Fruit fly (Drosophila melanogaster) whole organism, embryonic: ENCODE results near the gene SclA.

Experiments
- ATbp ChIP-seq: fragments of 200-800 bp; sonication (Bioruptor generic); optimal IDR thresholded peaks from 2 replicates; lab custom pipeline; 2017; ENCODE audit warnings: missing biosample characterization, mild to moderate bottlenecking, missing genetic modification characterization, missing genetic modification reagents
- Asciz ChIP-seq: fragments of 200-800 bp; sonication (Bioruptor generic); optimal IDR thresholded peaks from 2 replicates; lab custom pipeline; 2017; ENCODE audit warnings: missing biosample characterization, mild to moderate bottlenecking, missing genetic modification characterization, missing genetic modification reagents
- BtbVII ChIP-seq: fragments of 200-800 bp; sonication (Bioruptor generic); optimal IDR thresholded peaks from 3 replicates; lab custom pipeline; 2017; ENCODE audit warnings: missing biosample characterization, mild to moderate bottlenecking, missing genetic modification characterization
- CG11504 ChIP-seq: fragments of 200-800 bp; sonication (Bioruptor generic); optimal IDR thresholded peaks from 3 replicates; lab custom pipeline; 2019; ENCODE audit warnings: missing biosample characterization, mild to moderate bottlenecking, missing genetic modification characterization, moderate library complexity
- CG11695 ChIP-seq: fragments of 200-800 bp; sonication (Bioruptor generic); IDR thresholded peaks from 3 replicates; pipeline ENCODE4 v1.3.6; 2022; ENCODE audit warnings: missing biosample characterization, missing genetic modification characterization
- CG18599 ChIP-seq: fragments of 200-800 bp; sonication (Bioruptor generic); optimal IDR thresholded peaks from 3 replicates; lab custom pipeline; 2017; ENCODE audit warnings: missing biosample characterization, missing genetic modification characterization, mild to moderate bottlenecking, moderate library complexity, missing genetic modification reagents
- CG18764 ChIP-seq: fragments of 200-800 bp; sonication (Bioruptor generic); optimal IDR thresholded peaks from 3 replicates; lab custom pipeline; 2016; ENCODE audit warnings: missing biosample characterization, missing genetic modification characterization
- CG2199 ChIP-seq: fragments of 200-800 bp; sonication (Bioruptor generic); IDR thresholded peaks from 3 replicates; pipeline ENCODE4 v1.3.6; 2022; ENCODE audit warnings: missing biosample characterization, missing genetic modification characterization
- CG3281 ChIP-seq: fragments of 200-800 bp; sonication (Bioruptor generic); optimal IDR thresholded peaks from 3 replicates; lab custom pipeline; 2017; ENCODE audit warnings: missing biosample characterization, mild to moderate bottlenecking, missing genetic modification characterization
- CG5180 ChIP-seq: fragments of 200-800 bp; sonication (Bioruptor generic); optimal IDR thresholded peaks from 3 replicates; lab custom pipeline; 2017; ENCODE audit warnings: missing biosample characterization, missing genetic modification characterization, mild to moderate bottlenecking, moderate library complexity, missing genetic modification reagents
- CG6689 ChIP-seq: fragments of 200-800 bp; sonication (Bioruptor generic); IDR thresholded peaks from 2 replicates; pipeline ENCODE4 v1.3.6; 2022; ENCODE audit warnings: missing biosample characterization, missing genetic modification characterization
- CG7556 ChIP-seq: fragments of 200-800 bp; sonication (Bioruptor generic); optimal IDR thresholded peaks from 2 replicates; lab custom pipeline; 2017; ENCODE audit warnings: missing biosample characterization, mild to moderate bottlenecking, missing genetic modification characterization
- CG7786 ChIP-seq: fragments of 200-800 bp; sonication (Bioruptor generic); optimal IDR thresholded peaks from 2 replicates; lab custom pipeline; 2016; ENCODE audit warnings: missing biosample characterization, missing genetic modification characterization
- CG7928 ChIP-seq: fragments of 200-800 bp; sonication (Bioruptor generic); optimal IDR thresholded peaks from 2 replicates; lab custom pipeline; 2017; ENCODE audit warnings: missing biosample characterization, mild to moderate bottlenecking, missing genetic modification characterization
- CG8388 ChIP-seq: fragments of 200-800 bp; sonication (Bioruptor generic); optimal IDR thresholded peaks from 2 replicates; lab custom pipeline; 2019; ENCODE audit warnings: missing biosample characterization, mild to moderate bottlenecking, missing genetic modification characterization, moderate library complexity
- CG9817 ChIP-seq: fragments of 200-800 bp; sonication (Bioruptor generic); optimal IDR thresholded peaks from 2 replicates; lab custom pipeline; 2018; ENCODE audit warnings: missing biosample characterization, mild to moderate bottlenecking, missing genetic modification characterization, moderate library complexity
- D ChIP-seq, 2 experiments: fragments of 200-800 bp in 1 of 2; fragments of >200 bp in 1 of 2; sonication (Bioruptor generic) in 1 of 2; optimal IDR thresholded peaks; 2 replicates in 1 of 2; 3 replicates in 1 of 2; lab custom pipeline; 2017; ENCODE audit warnings: mild to moderate bottlenecking in 1 of 2, missing biosample characterization in 1 of 2, missing genetic modification characterization in 1 of 2, missing genetic modification reagents in 1 of 2
- D19A ChIP-seq: fragments of 200-800 bp; optimal IDR thresholded peaks from 3 replicates; lab custom pipeline; 2019; ENCODE audit warnings: missing biosample characterization, mild to moderate bottlenecking, missing genetic modification characterization, moderate library complexity
- Doc2 ChIP-seq: fragments of 200-800 bp; sonication (Bioruptor generic); IDR thresholded peaks from 2 replicates; pipeline ENCODE4 v1.3.6; 2022; ENCODE audit warnings: missing biosample characterization, missing genetic modification characterization
- Drgx ChIP-seq: fragments of 200-800 bp; sonication (Bioruptor generic); IDR thresholded peaks from 2 replicates; pipeline ENCODE4 v1.3.6; 2022; ENCODE audit warnings: missing biosample characterization, missing genetic modification characterization
- H2.0 ChIP-seq: fragments of 200-800 bp; sonication (Bioruptor generic); IDR thresholded peaks from 2 replicates; pipeline ENCODE4 v1.3.6; 2022; ENCODE audit warnings: missing biosample characterization, missing genetic modification characterization
- Hmr ChIP-seq: fragments of 200-800 bp; sonication (Bioruptor generic); optimal IDR thresholded peaks from 3 replicates; lab custom pipeline; 2017; ENCODE audit warnings: mild to moderate bottlenecking, missing biosample characterization, missing genetic modification reagents, missing genetic modification characterization
- Hr51 ChIP-seq, 2 experiments: fragments of 200-800 bp; sonication (Bioruptor generic); optimal IDR thresholded peaks; 2 replicates in 1 of 2; 3 replicates in 1 of 2; lab custom pipeline; 2016 to 2018; ENCODE audit warnings: missing biosample characterization in 2 of 2, missing genetic modification characterization in 2 of 2, mild to moderate bottlenecking in 1 of 2, moderate library complexity in 1 of 2
- Med ChIP-seq: fragments of 200-800 bp; sonication (Bioruptor generic); peaks from one replicate; lab custom pipeline; 2016; ENCODE audit warnings: missing biosample characterization, missing genetic modification characterization, mild to moderate bottlenecking, inconsistent platforms, moderate library complexity
- NfI ChIP-seq: fragments of 200-800 bp; sonication (Bioruptor generic); optimal IDR thresholded peaks from 3 replicates; lab custom pipeline; 2018; ENCODE audit warnings: missing biosample characterization, mild to moderate bottlenecking, missing genetic modification characterization, moderate library complexity
- PHDP ChIP-seq: fragments of 200-800 bp; sonication (Bioruptor generic); optimal IDR thresholded peaks from 3 replicates; lab custom pipeline; 2018; ENCODE audit warnings: missing biosample characterization, mild to moderate bottlenecking, missing genetic modification characterization, moderate library complexity
- Sox102F ChIP-seq: fragments of 200-800 bp; sonication (Bioruptor generic); optimal IDR thresholded peaks from 2 replicates; lab custom pipeline; 2018; ENCODE audit warnings: missing biosample characterization, mild to moderate bottlenecking, missing genetic modification characterization, moderate library complexity
- Ssrp ChIP-seq: fragments of 200-800 bp; sonication (Bioruptor generic); optimal IDR thresholded peaks from 2 replicates; lab custom pipeline; 2018; ENCODE audit warnings: missing biosample characterization, mild to moderate bottlenecking, missing genetic modification characterization, moderate library complexity
- Xbp1 ChIP-seq: fragments of 200-800 bp; sonication (Bioruptor generic); optimal IDR thresholded peaks from 3 replicates; lab custom pipeline; 2016; ENCODE audit warnings: missing biosample characterization, mild to moderate bottlenecking, missing genetic modification characterization
- ac ChIP-seq: fragments of 200-800 bp; sonication (Bioruptor generic); optimal IDR thresholded peaks from 3 replicates; lab custom pipeline; 2017; ENCODE audit warnings: missing biosample characterization, mild to moderate bottlenecking, missing genetic modification characterization
- bowl ChIP-seq: fragments of 200-800 bp; sonication (Bioruptor generic); IDR thresholded peaks from 2 replicates; pipeline ENCODE4 v1.3.6; 2022; ENCODE audit warnings: missing biosample characterization, missing genetic modification characterization
- cato ChIP-seq: fragments of 200-800 bp; sonication (Bioruptor generic); optimal IDR thresholded peaks from 2 replicates; lab custom pipeline; 2016; ENCODE audit warnings: missing biosample characterization, missing genetic modification characterization, borderline replicate concordance
- chif ChIP-seq, 2 experiments: fragments of 200-800 bp; sonication (Bioruptor generic); optimal IDR thresholded peaks; 3 replicates each; lab custom pipeline; 2016; ENCODE audit warnings: missing biosample characterization in 2 of 2, missing genetic modification characterization in 2 of 2
- dysf ChIP-seq: fragments of 200-800 bp; sonication (Bioruptor generic); IDR thresholded peaks from 3 replicates; pipeline ENCODE4 v1.3.6; 2022; ENCODE audit warnings: missing biosample characterization, missing genetic modification characterization
- eve ChIP-seq, 2 experiments: fragments of >200 bp; optimal IDR thresholded peaks; 2 replicates each; lab custom pipeline; 2017; ENCODE audit warnings: missing biosample characterization in 2 of 2, missing genetic modification characterization in 2 of 2
- fd96Cb ChIP-seq: fragments of 200-800 bp; sonication (Bioruptor generic); optimal IDR thresholded peaks from 2 replicates; lab custom pipeline; 2018; ENCODE audit warnings: missing biosample characterization, mild to moderate bottlenecking, missing genetic modification characterization, moderate library complexity
- grau ChIP-seq: fragments of 200-800 bp; optimal IDR thresholded peaks from 3 replicates; lab custom pipeline; 2019; ENCODE audit warnings: missing biosample characterization, mild to moderate bottlenecking, missing genetic modification characterization, moderate library complexity
- jigr1 ChIP-seq: fragments of 200-800 bp; sonication (Bioruptor generic); IDR thresholded peaks from 3 replicates; pipeline ENCODE4 v1.3.6; 2022; ENCODE audit warnings: missing biosample characterization, missing genetic modification characterization
- lbe ChIP-seq: fragments of 200-800 bp; sonication (Bioruptor generic); optimal IDR thresholded peaks from 2 replicates; lab custom pipeline; 2016; ENCODE audit warnings: missing biosample characterization, mild to moderate bottlenecking, missing genetic modification characterization
- lola ChIP-seq, 3 experiments: fragments of >200 bp in 2 of 3; fragments of 200-800 bp in 1 of 3; sonication (Bioruptor generic) in 1 of 3; optimal IDR thresholded peaks; 2 replicates each; lab custom pipeline; 2017 to 2019; ENCODE audit warnings: missing biosample characterization in 3 of 3, missing genetic modification characterization in 3 of 3, mild to moderate bottlenecking in 1 of 3, moderate library complexity in 1 of 3
- org-1 ChIP-seq: fragments of 200-800 bp; sonication (Bioruptor generic); optimal IDR thresholded peaks from 2 replicates; lab custom pipeline; 2017; ENCODE audit warnings: missing biosample characterization, missing genetic modification characterization
- slbo ChIP-seq: fragments of 200-800 bp; sonication (Bioruptor generic); IDR thresholded peaks from 2 replicates; pipeline ENCODE4 v1.3.6; 2022; ENCODE audit warnings: missing biosample characterization, missing genetic modification characterization
- sug ChIP-seq: fragments of 200-800 bp; optimal IDR thresholded peaks from 2 replicates; lab custom pipeline; 2019; ENCODE audit warnings: missing biosample characterization, mild to moderate bottlenecking, missing genetic modification characterization, moderate library complexity
- tgo ChIP-seq: fragments of 200-800 bp; sonication (Bioruptor generic); IDR thresholded peaks from 3 replicates; pipeline ENCODE4 v1.3.6; 2022; ENCODE audit warnings: missing biosample characterization, missing genetic modification characterization
- unpg ChIP-seq: fragments of 200-800 bp; sonication (Bioruptor generic); optimal IDR thresholded peaks from 3 replicates; lab custom pipeline; 2018; ENCODE audit warnings: missing biosample characterization, mild to moderate bottlenecking, missing genetic modification characterization, moderate library complexity
- vvl ChIP-seq: fragments of 200-800 bp; sonication (Bioruptor generic); IDR thresholded peaks from 2 replicates; pipeline ENCODE4 v1.3.6; 2022; ENCODE audit warnings: missing biosample characterization, missing genetic modification characterization
- wdn ChIP-seq: fragments of 200-800 bp; sonication (Bioruptor generic); IDR thresholded peaks from 2 replicates; pipeline ENCODE4 v1.3.6; 2022; ENCODE audit warnings: missing biosample characterization, missing genetic modification characterization
- wor ChIP-seq: fragments of 200-800 bp; sonication (Bioruptor generic); IDR thresholded peaks from 2 replicates; pipeline ENCODE4 v1.3.6; 2022; ENCODE audit warnings: missing biosample characterization, missing genetic modification characterization
- yki ChIP-seq: fragments of >200 bp; optimal IDR thresholded peaks from 3 replicates; lab custom pipeline; 2018

The SclA gene

dm6 chr2L:16868897-16869324 is 31.1 kb downstream of the SclA start:
- TF ChIP-seq Hmr (peak; percentile 28), eve (GFP tag; optimal IDR thresholded peaks at IDR 0.05; lab: Kevin White, UChicago) (peak in 1 of 2 experiments; percentile 32), bowl (no peak), Hr51 (GFP tag; optimal IDR thresholded peaks at IDR 0.05; lab: Kevin White, UChicago) (peak in 1 of 2 experiments; percentile 79), CG6689 (GFP tag; lab: Robert Waterston, UW) (peak; percentile 40), tgo (peak; percentile 57), chif (GFP tag; optimal IDR thresholded peaks at IDR 0.05; lab: Kevin White, UChicago) (no peak), CG11695 (peak; percentile 44; the same call in 2 of the 3 replicates), CG8388 (GFP tag; lab: Kevin White, UChicago) (peak; percentile 37), NfI (GFP tag; lab: Kevin White, UChicago) (peak; percentile 12), jigr1 (0 out of 3 replicates have a peak, but pooled peaks have one; percentile 40), Sox102F (peak; percentile 70), CG7786 (GFP tag; lab: Kevin White, UChicago) (no peak), lola (GFP tag; optimal IDR thresholded peaks at IDR 0.05; lab: Kevin White, UChicago) (peak in 1 of 3 experiments; percentile 23), CG7928 (GFP tag; lab: Kevin White, UChicago) (no peak), sug (tag; lab: Kevin White, UChicago) (no peak), cato (GFP tag; lab: Kevin White, UChicago) (no peak), CG11504 (tag; lab: Kevin White, UChicago) (peak; percentile 74), Asciz (GFP tag; lab: Kevin White, UChicago) (peak; percentile 31), vvl (GFP tag; lab: Robert Waterston, UW) (no peak), org-1 (peak; percentile 23), wor (GFP tag; lab: Robert Waterston, UW) (no peak; the same call in 1 of the 2 replicates), Doc2 (GFP tag; lab: Robert Waterston, UW) (0 out of 2 replicates have a peak, but pooled peaks have one; percentile 13), CG9817 (tag; lab: Kevin White, UChicago) (peak; percentile 38), unpg (GFP tag; lab: Kevin White, UChicago) (peak; percentile 60), CG18599 (GFP tag; lab: Kevin White, UChicago) (peak; percentile 41), ATbp (peak; percentile 42), Med (GFP tag; lab: Kevin White, UChicago) (peak; percentile 66), BtbVII (GFP tag; lab: Kevin White, UChicago) (peak; percentile 17), fd96Cb (tag; lab: Kevin White, UChicago) (peak; percentile 44), CG7556 (GFP tag; lab: Kevin White, UChicago) (peak; percentile 74), ac (GFP tag; lab: Kevin White, UChicago) (no peak), Drgx (GFP tag; lab: Robert Waterston, UW) (peak; percentile 23; the same call in 1 of the 2 replicates), D19A (tag; lab: Kevin White, UChicago) (peak; percentile 45), lbe (no peak), CG3281 (peak; percentile 32), dysf (GFP tag; lab: Robert Waterston, UW) (peak; percentile 75), CG2199 (no peak), yki (lab: Kevin White, UChicago) (no peak), CG5180 (GFP tag; lab: Kevin White, UChicago) (peak; percentile 15), D (optimal IDR thresholded peaks at IDR 0.05; lab: Kevin White, UChicago) (no peak), D (GFP tag; optimal IDR thresholded peaks at IDR 0.05; lab: Kevin White, UChicago) (peak; percentile 24), PHDP (tag; lab: Kevin White, UChicago) (peak; percentile 60), H2.0 (GFP tag; lab: Robert Waterston, UW) (peak; percentile 26; the same call in 1 of the 2 replicates), Ssrp (peak; percentile 62), grau (tag; lab: Kevin White, UChicago) (peak; percentile 67), slbo (peak; percentile 60), CG18764 (GFP tag; lab: Kevin White, UChicago) (no peak), wdn (no peak), Xbp1 (GFP tag; lab: Kevin White, UChicago) (peak; percentile 43)
